Worm (Caenorhabditis elegans) whole organism, L1 larva: ENCODE results near the gene flp-6.

ENCODE experiments used
- C34B4.2 ChIP-seq: sonication (generic microtip); optimal IDR thresholded peaks from 2 replicates; lab custom pipeline; 2017; ENCODE audit warnings: mild to moderate bottlenecking, missing genetic modification characterization, missing compliant biosample characterization
- F16B12.6 ChIP-seq: fragments of 150-350 bp; optimal IDR thresholded peaks from 2 replicates; lab custom pipeline; 2014; ENCODE audit warnings: missing biosample characterization, missing genetic modification characterization
- aha-1 ChIP-seq: fragments of 150-350 bp; optimal IDR thresholded peaks from 2 replicates; lab custom pipeline; 2014; ENCODE audit warnings: missing biosample characterization, missing genetic modification characterization
- ama-1 ChIP-seq: fragments of 150-350 bp; optimal IDR thresholded peaks from 2 replicates; lab custom pipeline; 2014
- blmp-1 ChIP-seq: fragments of 150-350 bp; optimal IDR thresholded peaks from 2 replicates; lab custom pipeline; 2014; ENCODE audit warnings: missing biosample characterization, missing genetic modification characterization
- ceh-63 ChIP-seq: fragments of 200-800 bp; sonication (Bioruptor generic); optimal IDR thresholded peaks from 2 replicates; lab custom pipeline; 2018; ENCODE audit warnings: mild to moderate bottlenecking, missing genetic modification characterization, missing compliant biosample characterization
- ceh-8 ChIP-seq: fragments of 200-800 bp; sonication (Bioruptor generic); optimal IDR thresholded peaks from 2 replicates; lab custom pipeline; 2018; ENCODE audit warnings: mild to moderate bottlenecking, missing genetic modification characterization, moderate library complexity, missing compliant biosample characterization
- ceh-90 ChIP-seq: sonication (generic microtip); optimal IDR thresholded peaks from 2 replicates; lab custom pipeline; 2016; ENCODE audit warnings: missing genetic modification characterization, missing compliant biosample characterization
- ces-1 ChIP-seq: fragments of 150-350 bp; optimal IDR thresholded peaks from 2 replicates; lab custom pipeline; 2014; ENCODE audit warnings: missing biosample characterization, missing genetic modification reagents, missing genetic modification characterization
- dpl-1 ChIP-seq, 3 experiments: fragments of 150-350 bp in 2 of 3; sonication (generic microtip) in 1 of 3; optimal IDR thresholded peaks; 2 replicates each; lab custom pipeline; 2014 to 2017; ENCODE audit warnings: missing biosample characterization in 3 of 3, missing genetic modification characterization in 3 of 3, missing genetic modification reagents in 3 of 3
- dsc-1 ChIP-seq: sonication (generic microtip); optimal IDR thresholded peaks from 2 replicates; lab custom pipeline; 2016; ENCODE audit warnings: mild to moderate bottlenecking, missing genetic modification characterization, missing compliant biosample characterization
- egl-13 ChIP-seq: sonication (generic microtip); optimal IDR thresholded peaks from 2 replicates; lab custom pipeline; 2016; ENCODE audit warnings: missing genotype, missing genetic modification reagents, missing genetic modification characterization, missing compliant biosample characterization
- egl-27 ChIP-seq, 2 experiments: fragments of 150-350 bp in 1 of 2; sonication (generic microtip); optimal IDR thresholded peaks; 3 replicates each; lab custom pipeline; 2017 to 2018; ENCODE audit warnings: missing biosample characterization in 2 of 2, missing genetic modification characterization in 2 of 2, missing genetic modification reagents in 2 of 2
- elt-3 ChIP-seq, 6 experiments: fragments of 150-350 bp in 1 of 6; sonication (generic microtip); optimal IDR thresholded peaks; 2 replicates each; lab custom pipeline; 2017 to 2018; ENCODE audit warnings: missing biosample characterization in 6 of 6, missing genetic modification characterization in 6 of 6, inconsistent platforms in 1 of 6
- ets-5 ChIP-seq: fragments of 200-800 bp; sonication (Bioruptor generic); IDR thresholded peaks from 2 replicates; pipeline ENCODE4 v1.3.6; 2022; ENCODE audit warnings: missing genetic modification characterization, missing compliant biosample characterization
- fkh-10 ChIP-seq: sonication (generic microtip); optimal IDR thresholded peaks from 2 replicates; lab custom pipeline; 2017; ENCODE audit warnings: missing biosample characterization, missing genetic modification reagents, missing genetic modification characterization
- fkh-4 ChIP-seq: sonication (generic microtip); optimal IDR thresholded peaks from 2 replicates; lab custom pipeline; 2016; ENCODE audit warnings: missing compliant biosample characterization, missing genetic modification characterization, borderline replicate concordance
- fkh-8 ChIP-seq: sonication (generic microtip); optimal IDR thresholded peaks from 2 replicates; lab custom pipeline; 2016; ENCODE audit warnings: mild to moderate bottlenecking, missing genetic modification characterization, missing compliant biosample characterization
- hlh-17 ChIP-seq: fragments of 200-800 bp; sonication (Bioruptor generic); optimal IDR thresholded peaks from 2 replicates; lab custom pipeline; 2018; ENCODE audit warnings: missing genetic modification characterization, mild to moderate bottlenecking, missing compliant biosample characterization, moderate library complexity, borderline replicate concordance
- hlh-4 ChIP-seq: sonication (generic microtip); optimal IDR thresholded peaks from 2 replicates; lab custom pipeline; 2016; ENCODE audit warnings: mild to moderate bottlenecking, missing genetic modification characterization, missing compliant biosample characterization
- irx-1 ChIP-seq: sonication (generic microtip); optimal IDR thresholded peaks from 2 replicates; lab custom pipeline; 2016; ENCODE audit warnings: missing genetic modification characterization, missing compliant biosample characterization
- lin-14 ChIP-seq: fragments of 200-800 bp; sonication (Bioruptor generic); optimal IDR thresholded peaks from 2 replicates; lab custom pipeline; 2018; ENCODE audit warnings: mild to moderate bottlenecking, missing genetic modification characterization, moderate library complexity, missing compliant biosample characterization
- lin-15B ChIP-seq: fragments of 150-350 bp; sonication (generic microtip); optimal IDR thresholded peaks from 3 replicates; lab custom pipeline; 2014; ENCODE audit warnings: missing biosample characterization, missing genetic modification characterization
- lin-35 ChIP-seq, 2 experiments: fragments of 150-350 bp; optimal IDR thresholded peaks; 2 replicates each; lab custom pipeline; 2014; ENCODE audit warnings: missing biosample characterization in 2 of 2, missing genetic modification characterization in 2 of 2, missing genetic modification reagents in 2 of 2
- lin-39 ChIP-seq: fragments of 150-350 bp; optimal IDR thresholded peaks from 2 replicates; lab custom pipeline; 2014; ENCODE audit warnings: missing biosample characterization, missing genetic modification reagents, missing genetic modification characterization
- mep-1 ChIP-seq: fragments of 150-350 bp; optimal IDR thresholded peaks from 2 replicates; lab custom pipeline; 2014; ENCODE audit warnings: missing biosample characterization, missing genetic modification characterization
- nhr-12 ChIP-seq: sonication (generic microtip); optimal IDR thresholded peaks from 2 replicates; lab custom pipeline; 2017; ENCODE audit warnings: missing biosample characterization, missing genetic modification characterization
- nhr-19 ChIP-seq: fragments of 200-800 bp; sonication (Bioruptor generic); conservative IDR thresholded peaks from 2 replicates; pipeline ENCODE4 v1.3.6; 2022; ENCODE audit warnings: missing genetic modification characterization, missing compliant biosample characterization
- nhr-47 ChIP-seq: sonication (generic microtip); optimal IDR thresholded peaks from 2 replicates; lab custom pipeline; 2016; ENCODE audit warnings: mild to moderate bottlenecking, missing genetic modification characterization, moderate library complexity, missing compliant biosample characterization
- nhr-76 ChIP-seq: sonication (generic microtip); optimal IDR thresholded peaks from 2 replicates; lab custom pipeline; 2017; ENCODE audit warnings: missing biosample characterization, missing genetic modification characterization
- nhr-77 ChIP-seq: fragments of 150-350 bp; optimal IDR thresholded peaks from 2 replicates; lab custom pipeline; 2014; ENCODE audit warnings: missing biosample characterization, missing genetic modification characterization
- nhr-90 ChIP-seq: sonication (generic microtip); optimal IDR thresholded peaks from 2 replicates; lab custom pipeline; 2016; ENCODE audit warnings: mild to moderate bottlenecking, missing genetic modification characterization, missing compliant biosample characterization; ENCODE audit not compliant: poor library complexity
- pag-3 ChIP-seq: sonication (generic microtip); optimal IDR thresholded peaks from 2 replicates; lab custom pipeline; 2017; ENCODE audit warnings: missing genetic modification characterization, mild to moderate bottlenecking, missing compliant biosample characterization, antibody characterized with exemption, borderline replicate concordance; ENCODE audit not compliant: insufficient read depth
- pqm-1 ChIP-seq: sonication (generic microtip); optimal IDR thresholded peaks from 3 replicates; lab custom pipeline; 2017; ENCODE audit warnings: missing biosample characterization, missing genetic modification characterization
- rnt-1 ChIP-seq: sonication (generic microtip); optimal IDR thresholded peaks from 2 replicates; lab custom pipeline; 2016; ENCODE audit warnings: mild to moderate bottlenecking, missing genetic modification characterization, moderate library complexity, missing compliant biosample characterization
- skn-1 ChIP-seq: fragments of 150-350 bp; optimal IDR thresholded peaks from 2 replicates; lab custom pipeline; 2014; ENCODE audit warnings: missing biosample characterization, missing genetic modification characterization
- sox-4 ChIP-seq: sonication (generic microtip); optimal IDR thresholded peaks from 2 replicates; lab custom pipeline; 2016; ENCODE audit warnings: missing genetic modification characterization, missing compliant biosample characterization
- swsn-7 ChIP-seq: sonication (generic microtip); optimal IDR thresholded peaks from 2 replicates; lab custom pipeline; 2016; ENCODE audit warnings: missing genetic modification characterization, missing compliant biosample characterization
- tbx-2 ChIP-seq: sonication (generic microtip); optimal IDR thresholded peaks from 2 replicates; lab custom pipeline; 2016; ENCODE audit warnings: missing genetic modification characterization, missing compliant biosample characterization
- tlp-1 ChIP-seq: fragments of 150-350 bp; optimal IDR thresholded peaks from 2 replicates; lab custom pipeline; 2014; ENCODE audit warnings: missing biosample characterization, missing genetic modification characterization
- unc-62 ChIP-seq: fragments of 150-350 bp; optimal IDR thresholded peaks from 2 replicates; lab custom pipeline; 2014; ENCODE audit warnings: missing biosample characterization, missing genetic modification reagents, missing genetic modification characterization
- unc-86 ChIP-seq: sonication (generic microtip); optimal IDR thresholded peaks from 2 replicates; lab custom pipeline; 2016; ENCODE audit warnings: missing genetic modification characterization, missing compliant biosample characterization
- vab-15 ChIP-seq: sonication (generic microtip); optimal IDR thresholded peaks from 2 replicates; lab custom pipeline; 2017; ENCODE audit warnings: missing genotype, mild to moderate bottlenecking, missing genetic modification characterization, missing compliant biosample characterization
- xbp-1 ChIP-seq: sonication (generic microtip); optimal IDR thresholded peaks from 2 replicates; lab custom pipeline; 2016; ENCODE audit warnings: missing genetic modification characterization, missing compliant biosample characterization
- ztf-11 ChIP-seq, 2 experiments: sonication (generic microtip); optimal IDR thresholded peaks; 2 replicates each; lab custom pipeline; 2016 to 2017; ENCODE audit warnings: missing genetic modification characterization in 2 of 2, missing biosample characterization in 1 of 2, missing compliant biosample characterization in 1 of 2
- ztf-4 ChIP-seq: fragments of 150-350 bp; optimal IDR thresholded peaks from 2 replicates; lab custom pipeline; 2014; ENCODE audit warnings: missing biosample characterization, missing genetic modification characterization

Gene flp-6

ce11 chrV:9424514-9424913, 47.3 kb upstream of the flp-6 start (continued):
- TF ChIP-seq egl-13 (tag; lab: Kevin White, UChicago) (no peak), nhr-47 (no peak), skn-1 (tag; lab: Kevin White, UChicago) (no peak), ztf-4 (tag; lab: Kevin White, UChicago) (no peak), ets-5 (GFP tag; lab: Robert Waterston, UW) (no peak), ama-1 (lab: Kevin White, UChicago) (no peak), aha-1 (tag; lab: Kevin White, UChicago) (no peak), ceh-90 (tag; lab: Kevin White, UChicago) (no peak), sox-4 (tag; lab: Kevin White, UChicago) (no peak), blmp-1 (tag; lab: Kevin White, UChicago) (peak; percentile 42), C34B4.2 (tag; lab: Kevin White, UChicago) (no peak), nhr-77 (tag; lab: Kevin White, UChicago) (peak; percentile 25), xbp-1 (tag; lab: Kevin White, UChicago) (peak; percentile 3), vab-15 (tag; lab: Kevin White, UChicago) (no peak), egl-27 (tag; optimal IDR thresholded peaks at IDR 0.05; lab: Kevin White, UChicago) (no peak), lin-35 (GFP tag; optimal IDR thresholded peaks at IDR 0.05; lab: Kevin White, UChicago) (peak in 1 of 2 experiments; percentile 59), tbx-2 (tag; lab: Kevin White, UChicago) (no peak), dpl-1 (GFP tag; optimal IDR thresholded peaks at IDR 0.05; lab: Kevin White, UChicago) (peak in 1 of 3 experiments; percentile 1), pqm-1 (no peak), elt-3 (tag; optimal IDR thresholded peaks at IDR 0.05; lab: Kevin White, UChicago) (peak in 1 of 6 experiments; percentile 26), F16B12.6 (peak; percentile 45), nhr-19 (GFP tag; lab: Robert Waterston, UW) (no peak), hlh-17 (no peak), ceh-8 (no peak), lin-15B (tag; lab: Kevin White, UChicago) (no peak), hlh-4 (tag; lab: Kevin White, UChicago) (no peak), pag-3 (tag; lab: Kevin White, UChicago) (no peak), nhr-76 (tag; lab: Kevin White, UChicago) (no peak), swsn-7 (tag; lab: Kevin White, UChicago) (peak; percentile 16), lin-14 (GFP tag; lab: Kevin White, UChicago) (peak; percentile 75), nhr-90 (no peak), rnt-1 (peak; percentile 31), lin-39 (tag; lab: Kevin White, UChicago) (no peak), tlp-1 (tag; lab: Kevin White, UChicago) (no peak), fkh-8 (tag; lab: Kevin White, UChicago) (no peak), fkh-4 (tag; lab: Kevin White, UChicago) (no peak), mep-1 (tag; lab: Kevin White, UChicago) (peak; percentile 13), unc-86 (no peak), dsc-1 (tag; lab: Kevin White, UChicago) (no peak), unc-62 (GFP tag; lab: Kevin White, UChicago) (no peak), fkh-10 (no peak), nhr-12 (tag; lab: Kevin White, UChicago) (no peak), irx-1 (tag; lab: Kevin White, UChicago) (no peak), ztf-11 (tag; optimal IDR thresholded peaks at IDR 0.05; lab: Kevin White, UChicago) (no peak), ces-1 (no peak), ceh-63 (no peak)
